Fruit fly (Drosophila melanogaster) whole organism, embryonic: ENCODE data around the gene CG9150.

ENCODE experiments used
- Abd-B ChIP-seq: fragments of 200-800 bp; sonication (Bioruptor generic); optimal IDR thresholded peaks from 2 replicates; lab custom pipeline; 2018; ENCODE audit warnings: missing biosample characterization, mild to moderate bottlenecking, missing genetic modification characterization, moderate library complexity
- Bdp1 ChIP-seq: fragments of 200-800 bp; sonication (Bioruptor generic); optimal IDR thresholded peaks from 3 replicates; lab custom pipeline; 2016; ENCODE audit warnings: missing biosample characterization, missing genetic modification characterization
- BtbVII ChIP-seq: fragments of 200-800 bp; sonication (Bioruptor generic); optimal IDR thresholded peaks from 3 replicates; lab custom pipeline; 2017; ENCODE audit warnings: missing biosample characterization, mild to moderate bottlenecking, missing genetic modification characterization
- CG11093 ChIP-seq: fragments of 200-800 bp; sonication (Bioruptor generic); IDR thresholded peaks from 3 replicates; pipeline ENCODE4 v1.3.6; 2022; ENCODE audit warnings: missing biosample characterization, missing genetic modification characterization
- CG11247 ChIP-seq: fragments of 200-800 bp; sonication (Bioruptor generic); IDR thresholded peaks from 2 replicates; pipeline ENCODE4 v1.3.6; 2022; ENCODE audit warnings: missing biosample characterization, missing genetic modification characterization
- CG11504 ChIP-seq: fragments of 200-800 bp; sonication (Bioruptor generic); optimal IDR thresholded peaks from 3 replicates; lab custom pipeline; 2019; ENCODE audit warnings: missing biosample characterization, mild to moderate bottlenecking, missing genetic modification characterization, moderate library complexity
- CG11723 ChIP-seq: fragments of 200-800 bp; sonication (Bioruptor generic); optimal IDR thresholded peaks from 2 replicates; lab custom pipeline; 2017; ENCODE audit warnings: missing biosample characterization, mild to moderate bottlenecking, missing genetic modification characterization
- CG13894 ChIP-seq: fragments of 200-800 bp; sonication (Bioruptor generic); optimal IDR thresholded peaks from 3 replicates; lab custom pipeline; 2018; ENCODE audit warnings: missing biosample characterization, mild to moderate bottlenecking, missing genetic modification characterization, moderate library complexity
- CG15601 ChIP-seq: fragments of 200-800 bp; sonication (Bioruptor generic); optimal IDR thresholded peaks from 3 replicates; lab custom pipeline; 2019; ENCODE audit warnings: missing biosample characterization, mild to moderate bottlenecking, missing genetic modification characterization, moderate library complexity
- CG1603 ChIP-seq: fragments of 200-800 bp; sonication (Bioruptor generic); optimal IDR thresholded peaks from 2 replicates; lab custom pipeline; 2019; ENCODE audit warnings: missing biosample characterization, mild to moderate bottlenecking, missing genetic modification characterization, moderate library complexity
- CG16815 ChIP-seq: fragments of 200-800 bp; sonication (Bioruptor generic); optimal IDR thresholded peaks from 3 replicates; lab custom pipeline; 2017; ENCODE audit warnings: missing biosample characterization, mild to moderate bottlenecking, missing genetic modification characterization
- CG17328 ChIP-seq: fragments of 200-800 bp; sonication (Bioruptor generic); IDR thresholded peaks from 2 replicates; pipeline ENCODE4 v1.3.6; 2022; ENCODE audit warnings: missing biosample characterization, missing genetic modification characterization
- CG1832 ChIP-seq: fragments of 200-800 bp; sonication (Bioruptor generic); optimal IDR thresholded peaks from 2 replicates; lab custom pipeline; 2017; ENCODE audit warnings: missing biosample characterization, mild to moderate bottlenecking, missing genetic modification characterization, inconsistent platforms
- CG31388 ChIP-seq: fragments of 200-800 bp; sonication (Bioruptor generic); optimal IDR thresholded peaks from 2 replicates; lab custom pipeline; 2016; ENCODE audit warnings: missing biosample characterization, missing genetic modification characterization
- CG3995 ChIP-seq: fragments of 200-800 bp; sonication (Bioruptor generic); optimal IDR thresholded peaks from 3 replicates; lab custom pipeline; 2016; ENCODE audit warnings: missing biosample characterization, missing genetic modification characterization
- CG5953 ChIP-seq: fragments of 200-800 bp; sonication (Bioruptor generic); IDR thresholded peaks from 2 replicates; pipeline ENCODE4 v1.3.6; 2022; ENCODE audit warnings: missing biosample characterization, missing genetic modification characterization
- CG6272 ChIP-seq: fragments of 200-800 bp; sonication (Bioruptor generic); IDR thresholded peaks from 2 replicates; pipeline ENCODE4 v1.3.6; 2022; ENCODE audit warnings: missing biosample characterization, missing genetic modification characterization
- CG7745 ChIP-seq: fragments of 200-800 bp; sonication (Bioruptor generic); optimal IDR thresholded peaks from 2 replicates; lab custom pipeline; 2018; ENCODE audit warnings: missing biosample characterization, mild to moderate bottlenecking, missing genetic modification characterization, moderate library complexity
- CHES-1-like ChIP-seq: fragments of 200-800 bp; sonication (Bioruptor generic); optimal IDR thresholded peaks from 2 replicates; lab custom pipeline; 2016; ENCODE audit warnings: missing biosample characterization, missing genetic modification characterization
- D19A ChIP-seq: fragments of 200-800 bp; optimal IDR thresholded peaks from 3 replicates; lab custom pipeline; 2019; ENCODE audit warnings: missing biosample characterization, mild to moderate bottlenecking, missing genetic modification characterization, moderate library complexity
- Dp ChIP-seq: fragments of 200-800 bp; sonication (Bioruptor generic); optimal IDR thresholded peaks from 2 replicates; lab custom pipeline; 2018; ENCODE audit warnings: missing biosample characterization, mild to moderate bottlenecking, missing genetic modification characterization, moderate library complexity
- Drgx ChIP-seq: fragments of 200-800 bp; sonication (Bioruptor generic); IDR thresholded peaks from 2 replicates; pipeline ENCODE4 v1.3.6; 2022; ENCODE audit warnings: missing biosample characterization, missing genetic modification characterization
- H15 ChIP-seq: fragments of 200-800 bp; sonication (Bioruptor generic); IDR thresholded peaks from 3 replicates; pipeline ENCODE4 v1.3.6; 2022; ENCODE audit warnings: missing biosample characterization, missing genetic modification characterization
- HLH3B ChIP-seq: fragments of 200-800 bp; sonication (Bioruptor generic); IDR thresholded peaks from 2 replicates; pipeline ENCODE4 v1.3.6; 2022; ENCODE audit warnings: missing biosample characterization, missing genetic modification characterization
- Hr3 ChIP-seq: fragments of 200-800 bp; sonication (Bioruptor generic); optimal IDR thresholded peaks from 3 replicates; lab custom pipeline; 2016; ENCODE audit warnings: missing biosample characterization, missing genetic modification characterization
- Lim3 ChIP-seq: fragments of 200-800 bp; sonication (Bioruptor generic); IDR thresholded peaks from 2 replicates; pipeline ENCODE4 v1.3.6; 2022; ENCODE audit warnings: missing biosample characterization, missing genetic modification characterization
- MTF-1 ChIP-seq: fragments of 200-800 bp; sonication (Bioruptor generic); optimal IDR thresholded peaks from 2 replicates; lab custom pipeline; 2018; ENCODE audit warnings: missing biosample characterization, mild to moderate bottlenecking, missing genetic modification characterization, borderline replicate concordance
- Meics ChIP-seq: fragments of 200-800 bp; sonication (Bioruptor generic); optimal IDR thresholded peaks from 2 replicates; lab custom pipeline; 2017; ENCODE audit warnings: missing biosample characterization, mild to moderate bottlenecking, missing genetic modification characterization
- NC2β ChIP-seq: fragments of 200-800 bp; sonication (Bioruptor generic); optimal IDR thresholded peaks from 2 replicates; lab custom pipeline; 2016; ENCODE audit warnings: missing biosample characterization, missing genetic modification characterization
- Rfx ChIP-seq: fragments of 200-800 bp; sonication (Bioruptor generic); IDR thresholded peaks from 2 replicates; pipeline ENCODE4 v1.3.6; 2022; ENCODE audit warnings: missing biosample characterization, missing genetic modification characterization
- Spps ChIP-seq: fragments of 200-800 bp; sonication (Bioruptor generic); optimal IDR thresholded peaks from 2 replicates; lab custom pipeline; 2018; ENCODE audit warnings: missing biosample characterization, mild to moderate bottlenecking, missing genetic modification characterization
- TFAM ChIP-seq: fragments of 200-800 bp; sonication (Bioruptor generic); optimal IDR thresholded peaks from 2 replicates; lab custom pipeline; 2017; ENCODE audit warnings: missing biosample characterization, missing genetic modification characterization, inconsistent platforms
- Usf ChIP-seq: fragments of 200-800 bp; sonication (Bioruptor generic); optimal IDR thresholded peaks from 2 replicates; lab custom pipeline; 2017; ENCODE audit warnings: missing genotype, missing biosample characterization, missing genetic modification characterization
- az2 ChIP-seq: fragments of 200-800 bp; sonication (Bioruptor generic); optimal IDR thresholded peaks from 3 replicates; lab custom pipeline; 2016; ENCODE audit warnings: missing biosample characterization, missing genetic modification characterization
- dati ChIP-seq: fragments of 200-800 bp; sonication (Bioruptor generic); IDR thresholded peaks from 2 replicates; pipeline ENCODE4 v1.3.6; 2022; ENCODE audit warnings: missing biosample characterization, missing genetic modification characterization
- ems ChIP-seq: fragments of 200-800 bp; sonication (Bioruptor generic); optimal IDR thresholded peaks from 3 replicates; lab custom pipeline; 2016; ENCODE audit warnings: missing biosample characterization, missing genetic modification characterization
- eyg ChIP-seq: fragments of 200-800 bp; sonication (Bioruptor generic); optimal IDR thresholded peaks from 3 replicates; lab custom pipeline; 2016; ENCODE audit warnings: missing biosample characterization, missing genetic modification characterization
- hbn ChIP-seq: fragments of 200-800 bp; sonication (Bioruptor generic); IDR thresholded peaks from 2 replicates; pipeline ENCODE4 v1.3.6; 2022; ENCODE audit warnings: missing biosample characterization, missing genetic modification characterization; ENCODE audit not compliant: partially characterized antibody
- hkb ChIP-seq, 2 experiments: fragments of 200-800 bp in 1 of 2; fragments of >200 bp in 1 of 2; sonication (Bioruptor generic) in 1 of 2; IDR thresholded peaks in 1 of 2; optimal IDR thresholded peaks in 1 of 2; 2 replicates each; pipeline versions ENCODE4 v1.3.6 to Lab custom; 2017 to 2022; ENCODE audit warnings: missing biosample characterization in 1 of 2, missing genetic modification characterization in 1 of 2
- inv ChIP-seq: fragments of 200-800 bp; sonication (Bioruptor generic); IDR thresholded peaks from 2 replicates; pipeline ENCODE4 v1.3.6; 2022; ENCODE audit warnings: missing biosample characterization, missing genetic modification characterization; ENCODE audit not compliant: partially characterized antibody
- oc ChIP-seq: fragments of 200-800 bp; sonication (Bioruptor generic); optimal IDR thresholded peaks from 2 replicates; lab custom pipeline; 2018; ENCODE audit warnings: missing biosample characterization, mild to moderate bottlenecking, missing genetic modification characterization, moderate library complexity
- phol ChIP-seq: fragments of 200-800 bp; sonication (Bioruptor generic); optimal IDR thresholded peaks from 3 replicates; lab custom pipeline; 2018; ENCODE audit warnings: missing biosample characterization, mild to moderate bottlenecking, missing genetic modification characterization, moderate library complexity
- pum ChIP-seq: fragments of 200-800 bp; sonication (Bioruptor generic); optimal IDR thresholded peaks from 2 replicates; lab custom pipeline; 2016; ENCODE audit warnings: missing biosample characterization, missing genetic modification characterization
- row ChIP-seq: fragments of 200-800 bp; sonication (Bioruptor generic); IDR thresholded peaks from 3 replicates; pipeline ENCODE4 v1.3.6; 2022; ENCODE audit warnings: missing biosample characterization, missing genetic modification characterization
- sens-2 ChIP-seq: fragments of 200-800 bp; sonication (Bioruptor generic); IDR thresholded peaks from 2 replicates; pipeline ENCODE4 v1.3.6; 2022; ENCODE audit warnings: missing biosample characterization, missing genetic modification characterization
- shn ChIP-seq: fragments of 200-800 bp; sonication (Bioruptor generic); optimal IDR thresholded peaks from 3 replicates; lab custom pipeline; 2016; ENCODE audit warnings: missing biosample characterization, missing genetic modification characterization
- slou ChIP-seq: fragments of 200-800 bp; sonication (Bioruptor generic); optimal IDR thresholded peaks from 3 replicates; lab custom pipeline; 2016; ENCODE audit warnings: missing biosample characterization, missing genetic modification characterization
- tna ChIP-seq: fragments of 200-800 bp; sonication (Bioruptor generic); IDR thresholded peaks from 2 replicates; pipeline ENCODE4 v1.3.6; 2022; ENCODE audit warnings: missing biosample characterization, missing genetic modification characterization; ENCODE audit not compliant: partially characterized antibody
- tup ChIP-seq: fragments of 200-800 bp; sonication (Bioruptor generic); optimal IDR thresholded peaks from 2 replicates; lab custom pipeline; 2016; ENCODE audit warnings: missing biosample characterization, mild to moderate bottlenecking, missing genetic modification characterization, moderate library complexity
- unpg ChIP-seq: fragments of 200-800 bp; sonication (Bioruptor generic); optimal IDR thresholded peaks from 3 replicates; lab custom pipeline; 2018; ENCODE audit warnings: missing biosample characterization, mild to moderate bottlenecking, missing genetic modification characterization, moderate library complexity

CG9150 gene

dm6 chr2L:6047528-6048160 lies 20.8 kb downstream of the CG9150 start, which contains the start of gene IPIP:
IPIP (plus strand) TSS chr2L:6048002.
- peak; percentile 74 for TF ChIP-seq Rfx (GFP tag; lab: Robert Waterston, UW)
- TF ChIP-seq az2: no peak
- TF ChIP-seq row (GFP tag; lab: Robert Waterston, UW): peak; percentile 48; the same call in 2 of the 3 replicates
- peak; percentile 68; the same call in 1 of the 2 replicates for TF ChIP-seq hbn
- TF ChIP-seq inv (GFP tag; lab: Robert Waterston, UW): peak; percentile 83
- TF ChIP-seq ems (GFP tag; lab: Kevin White, UChicago): no peak
- no peak for TF ChIP-seq Spps
- TF ChIP-seq Bdp1 (GFP tag; lab: Kevin White, UChicago): peak; percentile 57
- TF ChIP-seq CG11093 (GFP tag; lab: Robert Waterston, UW): no peak
- no peak for TF ChIP-seq NC2β
- peak; percentile 51; the same call in 1 of the 3 replicates for TF ChIP-seq H15 (GFP tag; lab: Robert Waterston, UW)
- no peak for TF ChIP-seq pum (GFP tag; lab: Kevin White, UChicago)
- TF ChIP-seq CG16815 (GFP tag; lab: Kevin White, UChicago): no peak
- TF ChIP-seq Usf: no peak
- peak; percentile 28 for TF ChIP-seq Dp (GFP tag; lab: Kevin White, UChicago)
- TF ChIP-seq CHES-1-like: no peak
- TF ChIP-seq CG11247 (GFP tag; lab: Robert Waterston, UW): peak; percentile 44; the same call in 1 of the 2 replicates
- TF ChIP-seq eyg (GFP tag; lab: Kevin White, UChicago): no peak
- TF ChIP-seq dati: peak; percentile 13; the same call in 1 of the 2 replicates
- no peak for TF ChIP-seq Hr3 (GFP tag; lab: Kevin White, UChicago)
- TF ChIP-seq slou (GFP tag; lab: Kevin White, UChicago): no peak
- peak; percentile 39 for TF ChIP-seq phol
- TF ChIP-seq CG11504 (tag; lab: Kevin White, UChicago): no peak
- no peak for TF ChIP-seq CG15601
- no peak for TF ChIP-seq shn (GFP tag; lab: Kevin White, UChicago)
- no peak for TF ChIP-seq Lim3 (GFP tag; lab: Robert Waterston, UW)
- no peak for TF ChIP-seq BtbVII
- TF ChIP-seq hkb (optimal IDR thresholded peaks at IDR 0.05; lab: Kevin White, UChicago): no peak
- TF ChIP-seq hkb (GFP tag; IDR thresholded peaks at IDR 0.05; lab: Robert Waterston, UW): peak; percentile 34; the same call in 1 of the 2 replicates
- TF ChIP-seq CG6272 (GFP tag; lab: Robert Waterston, UW): peak; percentile 63
- TF ChIP-seq tna: peak; percentile 79
- TF ChIP-seq sens-2 (GFP tag; lab: Robert Waterston, UW): no peak
- no peak for TF ChIP-seq D19A (tag; lab: Kevin White, UChicago)
- TF ChIP-seq CG3995 (GFP tag; lab: Kevin White, UChicago): no peak
- no peak for TF ChIP-seq CG5953 (GFP tag; lab: Robert Waterston, UW)
- no peak for TF ChIP-seq Abd-B (GFP tag; lab: Kevin White, UChicago)
- TF ChIP-seq TFAM (GFP tag; lab: Kevin White, UChicago): no peak
- no peak for TF ChIP-seq CG1832 (GFP tag; lab: Kevin White, UChicago)
- TF ChIP-seq MTF-1 (GFP tag; lab: Kevin White, UChicago): peak; percentile 29
- no peak for TF ChIP-seq unpg
- no peak for TF ChIP-seq HLH3B (GFP tag; lab: Robert Waterston, UW)
- no peak for TF ChIP-seq tup (GFP tag; lab: Kevin White, UChicago)
- TF ChIP-seq Drgx: no peak
- no peak for TF ChIP-seq oc (tag; lab: Kevin White, UChicago)
- TF ChIP-seq CG7745 (tag; lab: Kevin White, UChicago): no peak
- peak; percentile 66 for TF ChIP-seq CG1603 (tag; lab: Kevin White, UChicago)
- no peak for TF ChIP-seq CG11723 (GFP tag; lab: Kevin White, UChicago)
- peak; percentile 55; the same call in 1 of the 2 replicates for TF ChIP-seq CG17328 (GFP tag; lab: Robert Waterston, UW)
- no peak for TF ChIP-seq CG13894 (tag; lab: Kevin White, UChicago)
- TF ChIP-seq CG31388: no peak
- TF ChIP-seq Meics: peak; percentile 3
